Worm (Caenorhabditis elegans) whole organism, L3 larva: ENCODE measurements around the gene usp-33.

ENCODE experiments used
- aly-2 ChIP-seq: fragments of 150-350 bp; optimal IDR thresholded peaks from 2 replicates; lab custom pipeline; 2014; ENCODE audit warnings: missing biosample characterization, missing genetic modification characterization
- ama-1 ChIP-seq: fragments of 150-350 bp; optimal IDR thresholded peaks from 2 replicates; lab custom pipeline; 2018
- elt-1 ChIP-seq: fragments of 150-350 bp; optimal IDR thresholded peaks from 2 replicates; lab custom pipeline; 2014; ENCODE audit warnings: missing biosample characterization, missing genetic modification characterization
- elt-2 ChIP-seq: sonication (generic microtip); optimal IDR thresholded peaks from 2 replicates; lab custom pipeline; 2016; ENCODE audit warnings: missing genetic modification reagents, mild to moderate bottlenecking, missing genetic modification characterization, missing compliant biosample characterization
- nhr-23 ChIP-seq: fragments of 150-350 bp; optimal IDR thresholded peaks from 2 replicates; lab custom pipeline; 2014; ENCODE audit warnings: missing biosample characterization, missing genetic modification reagents, missing genetic modification characterization
- unc-62 ChIP-seq: fragments of 150-350 bp; sonication (generic microtip); optimal IDR thresholded peaks from 4 replicates; lab custom pipeline; 2014; ENCODE audit warnings: missing biosample characterization, missing genetic modification reagents, missing genetic modification characterization

DNA sequence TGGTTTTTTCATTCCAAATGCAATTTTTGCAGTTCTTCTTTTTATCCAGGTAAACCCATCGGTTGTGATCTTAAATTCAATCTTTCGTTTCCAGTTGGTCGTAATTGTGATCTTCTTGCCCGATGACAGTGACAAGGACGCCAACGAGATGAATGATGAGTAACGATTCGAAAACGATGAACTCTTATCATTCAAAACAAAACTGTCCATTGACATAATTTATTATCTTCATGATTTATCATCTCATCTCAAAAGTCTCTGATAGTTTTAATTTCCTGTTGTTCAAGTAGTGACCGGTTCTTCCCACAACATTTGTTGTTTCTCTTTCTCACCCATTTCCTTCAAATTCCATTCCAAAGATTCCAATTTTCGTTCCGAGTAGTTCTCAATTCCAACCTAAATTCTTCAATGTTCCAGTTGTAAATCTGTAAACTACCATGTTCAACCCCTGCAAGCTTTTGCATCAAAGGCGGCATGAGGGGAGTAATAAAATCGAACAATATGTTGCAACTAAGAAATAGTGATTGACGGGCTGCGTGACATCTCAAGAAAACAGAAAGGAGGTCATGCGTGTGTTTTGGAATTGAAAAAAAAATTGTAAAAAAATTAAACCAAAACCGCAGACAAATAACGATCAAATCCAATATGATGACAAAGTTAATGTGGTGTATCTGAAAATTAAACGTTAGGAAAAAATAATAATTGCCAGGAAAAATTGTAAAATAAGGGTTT lies 35.1 kb downstream of the usp-33 start:
- TF ChIP-seq unc-62 (GFP tag; lab: Kevin White, UChicago) (peak; percentile 48), nhr-23 (peak; percentile 38), elt-2 (tag; lab: Kevin White, UChicago) (no peak), elt-1 (tag; lab: Kevin White, UChicago) (no peak), ama-1 (no peak), aly-2 (tag; lab: Kevin White, UChicago) (no peak)
